Worm (Caenorhabditis elegans) whole organism, late embryonic: ENCODE measurements around the gene cts-1.

Experiments used
- nhr-232 ChIP-seq: sonication (generic microtip); optimal IDR thresholded peaks from 2 replicates; lab custom pipeline; 2016; ENCODE audit warnings: missing genetic modification characterization, missing compliant biosample characterization
- odd-2 ChIP-seq: sonication (generic microtip); optimal IDR thresholded peaks from 2 replicates; lab custom pipeline; 2017; ENCODE audit warnings: antibody characterized with exemption, mild to moderate bottlenecking, missing genetic modification characterization, missing compliant biosample characterization
- pag-3 ChIP-seq: sonication (generic microtip); optimal IDR thresholded peaks from 2 replicates; lab custom pipeline; 2016; ENCODE audit warnings: missing compliant biosample characterization, missing genetic modification characterization, borderline replicate concordance
- pha-4 ChIP-seq: fragments of 150-350 bp; optimal IDR thresholded peaks from 2 replicates; lab custom pipeline; 2018; ENCODE audit warnings: missing biosample characterization, missing genetic modification reagents, missing genetic modification characterization

ce11 chrIII:10233979-10234378 is 17.5 kb upstream of the cts-1 start, which contains the start of gene paml-1:
- no peak for TF ChIP-seq pha-4
- no peak for TF ChIP-seq pag-3 (tag; lab: Kevin White, UChicago)
- no peak for TF ChIP-seq odd-2 (tag; lab: Kevin White, UChicago)
- TF ChIP-seq nhr-232 (tag; lab: Kevin White, UChicago), result no peak
